Fruit fly (Drosophila melanogaster) whole organism, embryonic: ENCODE data around the gene CG14778.

Experiments
- Antp ChIP-seq: fragments of 200-800 bp; sonication (Bioruptor generic); optimal IDR thresholded peaks from 3 replicates; lab custom pipeline; 2016; ENCODE audit warnings: missing biosample characterization, missing genetic modification characterization
- BEAF-32 ChIP-seq: fragments of 200-800 bp; sonication (Bioruptor generic); optimal IDR thresholded peaks from 3 replicates; lab custom pipeline; 2017; ENCODE audit warnings: missing biosample characterization, missing genetic modification characterization, mild to moderate bottlenecking, moderate library complexity, missing genetic modification reagents
- CG10147 ChIP-seq: fragments of 200-800 bp; sonication (Bioruptor generic); optimal IDR thresholded peaks from 2 replicates; lab custom pipeline; 2019; ENCODE audit warnings: missing biosample characterization, mild to moderate bottlenecking, missing genetic modification characterization, moderate library complexity
- CG10321 ChIP-seq: fragments of 200-800 bp; sonication (Bioruptor generic); IDR thresholded peaks from 2 replicates; pipeline ENCODE4 v1.3.6; 2022; ENCODE audit warnings: missing biosample characterization, missing genetic modification characterization
- CG11695 ChIP-seq: fragments of 200-800 bp; sonication (Bioruptor generic); IDR thresholded peaks from 3 replicates; pipeline ENCODE4 v1.3.6; 2022; ENCODE audit warnings: missing biosample characterization, missing genetic modification characterization
- CG12219 ChIP-seq: fragments of 200-800 bp; sonication (Bioruptor generic); optimal IDR thresholded peaks from 3 replicates; lab custom pipeline; 2018; ENCODE audit warnings: missing biosample characterization, mild to moderate bottlenecking, missing genetic modification characterization
- CG1233 ChIP-seq: fragments of 200-800 bp; sonication (Bioruptor generic); optimal IDR thresholded peaks from 4 replicates; lab custom pipeline; 2018; ENCODE audit warnings: missing biosample characterization, mild to moderate bottlenecking, missing genetic modification characterization
- CG12769 ChIP-seq: fragments of 200-800 bp; sonication (Bioruptor generic); optimal IDR thresholded peaks from 2 replicates; lab custom pipeline; 2019; ENCODE audit warnings: missing biosample characterization, mild to moderate bottlenecking, missing genetic modification characterization, moderate library complexity
- CG13123 ChIP-seq: fragments of 200-800 bp; sonication (Bioruptor generic); optimal IDR thresholded peaks from 2 replicates; lab custom pipeline; 2016; ENCODE audit warnings: missing biosample characterization, missing genetic modification characterization
- CG13287 ChIP-seq: fragments of 200-800 bp; sonication (Bioruptor generic); IDR thresholded peaks from 2 replicates; pipeline ENCODE4 v1.3.6; 2022; ENCODE audit warnings: missing biosample characterization, missing genetic modification characterization; ENCODE audit not compliant: partially characterized antibody
- CG14710 ChIP-seq: fragments of 200-800 bp; sonication (Bioruptor generic); optimal IDR thresholded peaks from 3 replicates; lab custom pipeline; 2019; ENCODE audit warnings: missing biosample characterization, mild to moderate bottlenecking, missing genetic modification characterization, moderate library complexity
- CG17186 ChIP-seq: fragments of 200-800 bp; sonication (Bioruptor generic); optimal IDR thresholded peaks from 3 replicates; lab custom pipeline; 2017; ENCODE audit warnings: missing biosample characterization, missing genetic modification reagents, missing genetic modification characterization
- CG17328 ChIP-seq: fragments of 200-800 bp; sonication (Bioruptor generic); IDR thresholded peaks from 2 replicates; pipeline ENCODE4 v1.3.6; 2022; ENCODE audit warnings: missing biosample characterization, missing genetic modification characterization
- CG17912 ChIP-seq: fragments of 200-800 bp; sonication (Bioruptor generic); optimal IDR thresholded peaks from 2 replicates; lab custom pipeline; 2018; ENCODE audit warnings: missing biosample characterization, mild to moderate bottlenecking, missing genetic modification characterization
- CG18599 ChIP-seq: fragments of 200-800 bp; sonication (Bioruptor generic); optimal IDR thresholded peaks from 3 replicates; lab custom pipeline; 2017; ENCODE audit warnings: missing biosample characterization, missing genetic modification characterization, mild to moderate bottlenecking, moderate library complexity, missing genetic modification reagents
- CG31441 ChIP-seq: fragments of 200-800 bp; sonication (Bioruptor generic); IDR thresholded peaks from 2 replicates; pipeline ENCODE4 v1.3.6; 2022; ENCODE audit warnings: missing biosample characterization, missing genetic modification characterization
- CG34224 ChIP-seq: fragments of 200-800 bp; sonication (Bioruptor generic); IDR thresholded peaks from 3 replicates; pipeline ENCODE4 v1.3.6; 2022; ENCODE audit warnings: missing biosample characterization, missing genetic modification characterization; ENCODE audit not compliant: partially characterized antibody
- CG4328 ChIP-seq: fragments of 200-800 bp; sonication (Bioruptor generic); optimal IDR thresholded peaks from 3 replicates; lab custom pipeline; 2017; ENCODE audit warnings: missing biosample characterization, missing genetic modification reagents, missing genetic modification characterization
- CG7357 ChIP-seq: fragments of 200-800 bp; sonication (Bioruptor generic); IDR thresholded peaks from 3 replicates; pipeline ENCODE4 v1.3.6; 2022; ENCODE audit warnings: missing biosample characterization, missing genetic modification characterization
- CG7372 ChIP-seq: fragments of 200-800 bp; sonication (Bioruptor generic); IDR thresholded peaks from 2 replicates; pipeline ENCODE4 v1.3.6; 2022; ENCODE audit warnings: missing biosample characterization, missing genetic modification characterization
- CG7963 ChIP-seq: fragments of 200-800 bp; sonication (Bioruptor generic); IDR thresholded peaks from 3 replicates; pipeline ENCODE4 v1.3.6; 2022; ENCODE audit warnings: missing biosample characterization, missing genetic modification characterization; ENCODE audit not compliant: partially characterized antibody
- CG8388 ChIP-seq: fragments of 200-800 bp; sonication (Bioruptor generic); optimal IDR thresholded peaks from 2 replicates; lab custom pipeline; 2019; ENCODE audit warnings: missing biosample characterization, mild to moderate bottlenecking, missing genetic modification characterization, moderate library complexity
- CG9932 ChIP-seq: fragments of 200-800 bp; sonication (Bioruptor generic); IDR thresholded peaks from 2 replicates; pipeline ENCODE4 v1.3.6; 2022; ENCODE audit warnings: missing biosample characterization, missing genetic modification characterization
- D ChIP-seq, 2 experiments: fragments of 200-800 bp in 1 of 2; fragments of >200 bp in 1 of 2; sonication (Bioruptor generic) in 1 of 2; optimal IDR thresholded peaks; 2 replicates in 1 of 2; 3 replicates in 1 of 2; lab custom pipeline; 2017; ENCODE audit warnings: mild to moderate bottlenecking in 1 of 2, missing biosample characterization in 1 of 2, missing genetic modification characterization in 1 of 2, missing genetic modification reagents in 1 of 2
- Dip3 ChIP-seq: fragments of 200-800 bp; sonication (Bioruptor generic); optimal IDR thresholded peaks from 3 replicates; lab custom pipeline; 2016; ENCODE audit warnings: missing biosample characterization, missing genetic modification characterization
- HLH54F ChIP-seq: fragments of 200-800 bp; sonication (Bioruptor generic); optimal IDR thresholded peaks from 3 replicates; lab custom pipeline; 2016; ENCODE audit warnings: missing biosample characterization, missing genetic modification characterization
- Hr39 ChIP-seq: fragments of >200 bp; optimal IDR thresholded peaks from 2 replicates; lab custom pipeline; 2017
- Lhr ChIP-seq: fragments of 200-800 bp; sonication (Bioruptor generic); optimal IDR thresholded peaks from 3 replicates; lab custom pipeline; 2017; ENCODE audit warnings: mild to moderate bottlenecking, missing biosample characterization, missing genetic modification reagents, missing genetic modification characterization
- MBD-R2 ChIP-seq: fragments of 200-800 bp; sonication (Bioruptor generic); IDR thresholded peaks from 2 replicates; pipeline ENCODE4 v1.3.6; 2022; ENCODE audit warnings: missing biosample characterization, missing genetic modification characterization
- Myb ChIP-seq: fragments of 200-800 bp; sonication (Bioruptor generic); optimal IDR thresholded peaks from 2 replicates; lab custom pipeline; 2016; ENCODE audit warnings: missing biosample characterization, missing genetic modification characterization
- NC2β ChIP-seq: fragments of 200-800 bp; sonication (Bioruptor generic); optimal IDR thresholded peaks from 2 replicates; lab custom pipeline; 2016; ENCODE audit warnings: missing biosample characterization, missing genetic modification characterization
- Nf-YB ChIP-seq: fragments of 200-800 bp; sonication (Bioruptor generic); optimal IDR thresholded peaks from 3 replicates; lab custom pipeline; 2019; ENCODE audit warnings: missing biosample characterization, mild to moderate bottlenecking, missing genetic modification characterization, moderate library complexity
- Nf-YC ChIP-seq: fragments of 200-800 bp; optimal IDR thresholded peaks from 3 replicates; lab custom pipeline; 2019; ENCODE audit warnings: missing biosample characterization, mild to moderate bottlenecking, missing genetic modification characterization, moderate library complexity
- Trl ChIP-seq, 3 experiments: fragments of >200 bp in 2 of 3; fragments of 200-800 bp in 1 of 3; sonication (Bioruptor generic) in 1 of 3; optimal IDR thresholded peaks; 2 replicates in 1 of 3; 3 replicates in 2 of 3; lab custom pipeline; 2016 to 2017; ENCODE audit warnings: missing biosample characterization in 1 of 3, missing genetic modification characterization in 1 of 3
- bab2 ChIP-seq: fragments of 200-800 bp; sonication (Bioruptor generic); optimal IDR thresholded peaks from 2 replicates; lab custom pipeline; 2016; ENCODE audit warnings: missing biosample characterization, missing genetic modification characterization
- cato ChIP-seq: fragments of 200-800 bp; sonication (Bioruptor generic); optimal IDR thresholded peaks from 2 replicates; lab custom pipeline; 2016; ENCODE audit warnings: missing biosample characterization, missing genetic modification characterization, borderline replicate concordance
- ems ChIP-seq: fragments of 200-800 bp; sonication (Bioruptor generic); optimal IDR thresholded peaks from 3 replicates; lab custom pipeline; 2016; ENCODE audit warnings: missing biosample characterization, missing genetic modification characterization
- gfzf ChIP-seq: fragments of 200-800 bp; sonication (Bioruptor generic); optimal IDR thresholded peaks from 2 replicates; lab custom pipeline; 2016; ENCODE audit warnings: missing biosample characterization, mild to moderate bottlenecking, missing genetic modification characterization, moderate library complexity
- gt ChIP-seq: fragments of 200-800 bp; sonication (Bioruptor generic); IDR thresholded peaks from 2 replicates; pipeline ENCODE4 v1.3.6; 2022; ENCODE audit warnings: missing biosample characterization, missing genetic modification characterization
- odd ChIP-seq: fragments of 200-800 bp; sonication (Bioruptor generic); optimal IDR thresholded peaks from 2 replicates; lab custom pipeline; 2017; ENCODE audit warnings: missing biosample characterization, mild to moderate bottlenecking, missing genetic modification characterization
- psq ChIP-seq: fragments of 200-800 bp; sonication (Bioruptor generic); optimal IDR thresholded peaks from 2 replicates; lab custom pipeline; 2017; ENCODE audit warnings: missing biosample characterization, missing genetic modification characterization
- sens ChIP-seq: fragments of 200-800 bp; sonication (Bioruptor generic); peaks from one replicate; lab custom pipeline; 2016; ENCODE audit warnings: missing biosample characterization, missing genetic modification characterization
- sna ChIP-seq: fragments of 200-800 bp; sonication (Bioruptor generic); IDR thresholded peaks from 2 replicates; pipeline ENCODE4 v1.3.6; 2022; ENCODE audit warnings: missing biosample characterization, missing genetic modification characterization; ENCODE audit not compliant: partially characterized antibody
- stc ChIP-seq: fragments of 200-800 bp; sonication (Bioruptor generic); IDR thresholded peaks from 2 replicates; pipeline ENCODE4 v1.3.6; 2022; ENCODE audit warnings: missing biosample characterization, missing genetic modification characterization
- tgo ChIP-seq: fragments of 200-800 bp; sonication (Bioruptor generic); IDR thresholded peaks from 3 replicates; pipeline ENCODE4 v1.3.6; 2022; ENCODE audit warnings: missing biosample characterization, missing genetic modification characterization
- trh ChIP-seq: fragments of 200-800 bp; sonication (Bioruptor generic); optimal IDR thresholded peaks from 2 replicates; lab custom pipeline; 2016; ENCODE audit warnings: missing biosample characterization, missing genetic modification characterization
- tx ChIP-seq: fragments of 200-800 bp; sonication (Bioruptor generic); optimal IDR thresholded peaks from 2 replicates; lab custom pipeline; 2016; ENCODE audit warnings: missing biosample characterization, missing genetic modification characterization
- unpg ChIP-seq: fragments of 200-800 bp; sonication (Bioruptor generic); optimal IDR thresholded peaks from 3 replicates; lab custom pipeline; 2018; ENCODE audit warnings: missing biosample characterization, mild to moderate bottlenecking, missing genetic modification characterization, moderate library complexity
- wek ChIP-seq: fragments of 200-800 bp; sonication (Bioruptor generic); optimal IDR thresholded peaks from 3 replicates; lab custom pipeline; 2018; ENCODE audit warnings: missing biosample characterization, mild to moderate bottlenecking, missing genetic modification characterization, moderate library complexity
- zfh1 ChIP-seq: fragments of 200-800 bp; sonication (Bioruptor generic); IDR thresholded peaks from 3 replicates; pipeline ENCODE4 v1.3.6; 2022; ENCODE audit warnings: missing biosample characterization, missing genetic modification characterization

CG14778 gene

DNA sequence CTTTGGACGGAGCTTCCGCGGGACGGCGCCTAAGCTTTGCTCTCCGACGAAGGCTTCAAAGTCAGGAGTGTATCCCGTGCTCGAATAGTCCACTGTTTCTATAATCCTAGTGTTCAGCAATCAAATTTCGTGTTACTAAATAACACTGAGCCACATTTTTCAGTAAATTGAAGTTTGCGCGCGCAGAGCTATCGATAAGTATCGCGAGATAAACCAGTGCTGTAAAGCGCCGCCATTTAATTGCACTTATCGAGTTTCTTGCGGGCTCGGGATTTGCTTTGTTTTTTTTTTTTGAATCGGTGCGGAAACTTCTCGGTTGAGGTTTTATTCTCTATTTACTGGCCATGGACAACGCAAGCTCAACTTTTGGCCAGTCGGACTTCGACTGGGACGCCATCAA is 9.6 kb downstream of the CG14778 start, which contains the start of the genes Rab27 and mei-38 (continued):
- TF ChIP-seq CG10147 (GFP tag; lab: Kevin White, UChicago) (no peak), Nf-YB (no peak), CG17186 (peak; percentile 75), Lhr (no peak), cato (GFP tag; lab: Kevin White, UChicago) (no peak), CG10321 (GFP tag; lab: Robert Waterston, UW) (peak; percentile 47; the same call in 1 of the 2 replicates), D (optimal IDR thresholded peaks at IDR 0.05; lab: Kevin White, UChicago) (no peak), D (GFP tag; optimal IDR thresholded peaks at IDR 0.05; lab: Kevin White, UChicago) (no peak), CG8388 (GFP tag; lab: Kevin White, UChicago) (no peak), CG12219 (GFP tag; lab: Kevin White, UChicago) (no peak), ems (GFP tag; lab: Kevin White, UChicago) (no peak), CG18599 (GFP tag; lab: Kevin White, UChicago) (peak; percentile 2), Nf-YC (tag; lab: Kevin White, UChicago) (no peak), CG1233 (GFP tag; lab: Kevin White, UChicago) (no peak), CG7357 (GFP tag; lab: Robert Waterston, UW) (no peak), Trl (optimal IDR thresholded peaks at IDR 0.05; lab: Kevin White, UChicago) (no peak), Trl (GFP tag; optimal IDR thresholded peaks at IDR 0.05; lab: Kevin White, UChicago) (no peak), Dip3 (GFP tag; lab: Kevin White, UChicago) (peak; percentile 2), psq (no peak), CG17328 (no peak), BEAF-32 (peak; percentile 80), CG13287 (GFP tag; lab: Robert Waterston, UW) (peak; percentile 80), CG34224 (GFP tag; lab: Robert Waterston, UW) (peak; percentile 68), gt (GFP tag; lab: Robert Waterston, UW) (no peak), CG14710 (tag; lab: Kevin White, UChicago) (peak; percentile 38), CG12769 (no peak), CG17912 (no peak), MBD-R2 (GFP tag; lab: Robert Waterston, UW) (peak; percentile 67), CG7963 (GFP tag; lab: Robert Waterston, UW) (peak; percentile 53; the same call in 1 of the 3 replicates), odd (no peak), sna (GFP tag; lab: Robert Waterston, UW) (peak; percentile 63; the same call in 1 of the 2 replicates), CG9932 (GFP tag; lab: Robert Waterston, UW) (peak; percentile 72), CG4328 (GFP tag; lab: Kevin White, UChicago) (no peak), bab2 (peak; percentile 3), HLH54F (GFP tag; lab: Kevin White, UChicago) (peak; percentile 54), Hr39 (lab: Kevin White, UChicago) (no peak), tx (no peak), gfzf (GFP tag; lab: Kevin White, UChicago) (peak; percentile 57), Myb (peak; percentile 75), unpg (no peak), NC2β (no peak), CG11695 (GFP tag; lab: Robert Waterston, UW) (no peak), tgo (GFP tag; lab: Robert Waterston, UW) (no peak), CG13123 (GFP tag; lab: Kevin White, UChicago) (no peak), stc (GFP tag; lab: Robert Waterston, UW) (no peak), CG31441 (GFP tag; lab: Robert Waterston, UW) (no peak), trh (GFP tag; lab: Kevin White, UChicago) (no peak), CG7372 (GFP tag; lab: Robert Waterston, UW) (no peak), sens (GFP tag; lab: Kevin White, UChicago) (peak; percentile 65), Antp (GFP tag; lab: Kevin White, UChicago) (peak; percentile 32), zfh1 (GFP tag; lab: Robert Waterston, UW) (no peak), wek (GFP tag; lab: Kevin White, UChicago) (no peak)
